Fruit fly (Drosophila melanogaster): ENCODE measurements around the gene Nup37.

The Nup37 gene

dm6 chr3R:25232271-25232989 is 15.0 kb upstream of the Nup37 start, which contains the start of gene Cad96Cb:
TSS of gene Cad96Cb (minus strand) at chr3R:25232321.
- peak; percentile 90 for TF ChIP-seq Pif1B (GFP tag; optimal IDR thresholded peaks at IDR 0.05)
- peak; percentile 64 for TF ChIP-seq Ets98B (GFP tag; IDR thresholded peaks at IDR 0.05)
- TF ChIP-seq EcR (GFP tag; optimal IDR thresholded peaks at IDR 0.05) = no peak
- TF ChIP-seq CG4496 (GFP tag; IDR thresholded peaks at IDR 0.05) = peak; percentile 76; the same call in 2 of the 3 replicates
- peak; percentile 68 for TF ChIP-seq gl (tag; optimal IDR thresholded peaks at IDR 0.05)
- peak; percentile 84 for TF ChIP-seq CG17806 (tag; optimal IDR thresholded peaks at IDR 0.05)
- TF ChIP-seq CG8159 (tag; optimal IDR thresholded peaks at IDR 0.05) = peak; percentile 92
- TF ChIP-seq Snoo (tag; optimal IDR thresholded peaks at IDR 0.05) = peak; percentile 92
- TF ChIP-seq CG8301 (tag; optimal IDR thresholded peaks at IDR 0.05) = peak; percentile 94
- TF ChIP-seq fd96Ca (GFP tag; IDR thresholded peaks at IDR 0.05) = peak; percentile 56
- peak; percentile 71; the same call in 1 of the 2 replicates for TF ChIP-seq CG32121 (GFP tag; IDR thresholded peaks at IDR 0.05)
- TF ChIP-seq D1 (tag; optimal IDR thresholded peaks at IDR 0.05) = peak; percentile 73
- TF ChIP-seq CG13204 (GFP tag; optimal IDR thresholded peaks at IDR 0.05) = peak; percentile 67
- 0 out of 2 replicates have a peak, but pooled peaks have one; percentile 7 for TF ChIP-seq CG10348 (GFP tag; IDR thresholded peaks at IDR 0.05)
- TF ChIP-seq Pif1A (GFP tag; optimal IDR thresholded peaks at IDR 0.05) = peak; percentile 93
- TF ChIP-seq CG9948 (tag; optimal IDR thresholded peaks at IDR 0.05) = peak; percentile 92
- TF ChIP-seq CG34367 (tag; optimal IDR thresholded peaks at IDR 0.05) = peak; percentile 82
- TF ChIP-seq rn (GFP tag; IDR thresholded peaks at IDR 0.05) = peak; percentile 54
- peak; percentile 49 for TF ChIP-seq CG12605 (GFP tag; IDR thresholded peaks at IDR 0.05)
- TF ChIP-seq CG15710 (tag; optimal IDR thresholded peaks at IDR 0.05) = peak; percentile 91
- peak; percentile 97 for TF ChIP-seq CG14655 (GFP tag; optimal IDR thresholded peaks at IDR 0.05)

dm6 chr3R:25235362-25235761 is 12.1 kb upstream of the Nup37 start, which contains the start of gene Sil1:
TSS of gene Sil1 (minus strand) at chr3R:25235529.
- TF ChIP-seq fd96Ca (GFP tag; IDR thresholded peaks at IDR 0.05) (no peak), gl (tag; optimal IDR thresholded peaks at IDR 0.05) (no peak), EcR (GFP tag; optimal IDR thresholded peaks at IDR 0.05) (no peak), CG15710 (tag; optimal IDR thresholded peaks at IDR 0.05) (no peak), CG9948 (tag; optimal IDR thresholded peaks at IDR 0.05) (no peak), D1 (tag; optimal IDR thresholded peaks at IDR 0.05) (no peak), CG4496 (GFP tag; IDR thresholded peaks at IDR 0.05) (no peak), CG12605 (GFP tag; IDR thresholded peaks at IDR 0.05) (no peak)

dm6 chr3R:25236121-25236520 is 11.3 kb upstream of the Nup37 start:
- TF ChIP-seq CG17806 (tag; optimal IDR thresholded peaks at IDR 0.05) (no peak), gl (tag; optimal IDR thresholded peaks at IDR 0.05) (no peak), CG4496 (GFP tag; IDR thresholded peaks at IDR 0.05) (no peak), CG32121 (GFP tag; IDR thresholded peaks at IDR 0.05) (no peak), CG14655 (GFP tag; optimal IDR thresholded peaks at IDR 0.05) (no peak), rn (GFP tag; IDR thresholded peaks at IDR 0.05) (no peak), EcR (GFP tag; optimal IDR thresholded peaks at IDR 0.05) (no peak), Pif1A (GFP tag; optimal IDR thresholded peaks at IDR 0.05) (no peak), Ets98B (GFP tag; IDR thresholded peaks at IDR 0.05) (no peak)

- no peak for TF ChIP-seq Pif1A (GFP tag; optimal IDR thresholded peaks at IDR 0.05)
- TF ChIP-seq EcR (GFP tag; optimal IDR thresholded peaks at IDR 0.05) = peak; percentile 81
- no peak for TF ChIP-seq Snoo (tag; optimal IDR thresholded peaks at IDR 0.05)
- no peak for TF ChIP-seq D1 (tag; optimal IDR thresholded peaks at IDR 0.05)
- no peak for TF ChIP-seq CG8301 (tag; optimal IDR thresholded peaks at IDR 0.05)
- no peak for TF ChIP-seq CG15710 (tag; optimal IDR thresholded peaks at IDR 0.05)
Observed at dm6 chr3R:25237314-25237713, 10.1 kb upstream of the Nup37 start, which contains the start of gene Jhbp7. TSS of gene Jhbp7 (plus strand) at chr3R:25237614.

- TF ChIP-seq CG34367 (tag; optimal IDR thresholded peaks at IDR 0.05) = peak; percentile 11
- peak; percentile 22 for TF ChIP-seq CG15710 (tag; optimal IDR thresholded peaks at IDR 0.05)
- peak; percentile 94 for TF ChIP-seq EcR (GFP tag; optimal IDR thresholded peaks at IDR 0.05)
- TF ChIP-seq fd96Ca (GFP tag; IDR thresholded peaks at IDR 0.05) = no peak
- TF ChIP-seq CG9948 (tag; optimal IDR thresholded peaks at IDR 0.05) = peak; percentile 33
- peak; percentile 60 for TF ChIP-seq CG8159 (tag; optimal IDR thresholded peaks at IDR 0.05)
- no peak for TF ChIP-seq Pif1B (GFP tag; optimal IDR thresholded peaks at IDR 0.05)
- peak; percentile 3 for TF ChIP-seq CG17806 (tag; optimal IDR thresholded peaks at IDR 0.05)
- no peak for TF ChIP-seq Snoo (tag; optimal IDR thresholded peaks at IDR 0.05)
Observed at dm6 chr3R:25238771-25239700, 8.4 kb upstream of the Nup37 start.

dm6 chr3R:25239880-25240279 is 7.6 kb upstream of the Nup37 start, which contains the start of gene to:
TSS of gene to (plus strand) at chr3R:25240180.
- no peak for TF ChIP-seq CG8301 (tag; optimal IDR thresholded peaks at IDR 0.05)
- TF ChIP-seq CG12605 (GFP tag; IDR thresholded peaks at IDR 0.05) = no peak
- TF ChIP-seq D1 (tag; optimal IDR thresholded peaks at IDR 0.05) = no peak
- no peak for TF ChIP-seq CG15710 (tag; optimal IDR thresholded peaks at IDR 0.05)
- no peak for TF ChIP-seq Pif1A (GFP tag; optimal IDR thresholded peaks at IDR 0.05)
- no peak for TF ChIP-seq Ets98B (GFP tag; IDR thresholded peaks at IDR 0.05)
- TF ChIP-seq fd96Ca (GFP tag; IDR thresholded peaks at IDR 0.05) = no peak
- no peak for TF ChIP-seq CG17806 (tag; optimal IDR thresholded peaks at IDR 0.05)

Measured in whole organism, pupa.